Worm (Caenorhabditis elegans): ENCODE results near the gene srd-5.

ce11 chrIV:5630156-5630555 lies 44.2 kb downstream of the srd-5 start, which contains the start of gene srd-12:
- TF ChIP-seq K12H6.12 (tag; optimal IDR thresholded peaks at IDR 0.05) (no peak), F22D6.2 (tag; optimal IDR thresholded peaks at IDR 0.05) (no peak), ets-4 (GFP tag; optimal IDR thresholded peaks at IDR 0.05) (no peak), ama-1 (optimal IDR thresholded peaks at IDR 0.05) (no peak), ama-1 (GFP tag; optimal IDR thresholded peaks at IDR 0.05) (no peak), attf-5 (GFP tag; optimal IDR thresholded peaks at IDR 0.05) (no peak), ztf-18 (tag; optimal IDR thresholded peaks at IDR 0.05) (no peak), nfyb-1 (GFP tag; IDR thresholded peaks at IDR 0.05) (no peak)

Data from whole organism, young adult.